Fruit fly (Drosophila melanogaster) Kc167 (cell line): ENCODE results near the gene Coq4.

Experiments
- Sin3A ChIP-seq: fragments of >200 bp; optimal IDR thresholded peaks from 2 replicates; lab custom pipeline; 2018; ENCODE audit warnings: missing external identifiers
- h ChIP-seq: fragments of >200 bp; optimal IDR thresholded peaks from 3 replicates; lab custom pipeline; 2018; ENCODE audit warnings: missing external identifiers
- insv ChIP-seq: fragments of >200 bp; optimal IDR thresholded peaks from 3 replicates; lab custom pipeline; 2018; ENCODE audit warnings: missing external identifiers
- psq ChIP-seq: fragments of >200 bp; optimal IDR thresholded peaks from 2 replicates; lab custom pipeline; 2017; ENCODE audit warnings: missing external identifiers

DNA sequence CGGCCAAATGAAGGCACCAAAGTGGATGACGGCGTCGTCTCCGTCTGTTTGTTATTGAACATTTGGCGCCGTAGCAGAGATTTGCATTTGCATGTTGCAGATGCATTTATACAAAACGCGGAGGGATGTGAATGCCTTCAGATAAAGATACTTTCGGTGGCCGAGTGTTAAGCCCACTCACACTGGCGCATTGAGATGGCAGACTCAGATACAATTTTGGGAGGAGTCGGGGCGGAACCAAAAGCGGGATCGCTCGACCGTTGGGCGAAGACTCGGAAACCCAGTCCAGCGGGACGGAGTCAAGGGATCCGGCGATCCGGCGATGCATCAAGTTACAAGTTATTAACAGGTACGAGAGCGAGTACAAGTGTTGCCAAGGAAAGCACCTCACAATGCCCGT lies 21.3 kb downstream of the Coq4 start:
- no peak for TF ChIP-seq insv (lab: Kevin White, UChicago)
- no peak for TF ChIP-seq psq (lab: Kevin White, UChicago)
- no peak for TF ChIP-seq h (lab: Kevin White, UChicago)
- TF ChIP-seq Sin3A (lab: Kevin White, UChicago) = no peak
